Fruit fly (Drosophila melanogaster) whole organism, adult: ENCODE results near the gene Art4.

Experiments used
- CG11617 ChIP-seq: fragments of 200-800 bp; sonication (Bioruptor generic); optimal IDR thresholded peaks from 2 replicates; lab custom pipeline; 2017; ENCODE audit warnings: mild to moderate bottlenecking, missing biosample characterization, missing genetic modification reagents, missing genetic modification characterization
- CG33017 ChIP-seq: fragments of 200-800 bp; sonication (Bioruptor generic); optimal IDR thresholded peaks from 2 replicates; lab custom pipeline; 2018; ENCODE audit warnings: missing biosample characterization, mild to moderate bottlenecking, missing genetic modification characterization, moderate library complexity
- CG5204 ChIP-seq: fragments of 200-800 bp; sonication (Bioruptor generic); optimal IDR thresholded peaks from 2 replicates; lab custom pipeline; 2016; ENCODE audit warnings: missing biosample characterization, missing genetic modification characterization
- Crg-1 ChIP-seq: fragments of 200-800 bp; sonication (Bioruptor generic); optimal IDR thresholded peaks from 2 replicates; lab custom pipeline; 2016; ENCODE audit warnings: missing biosample characterization, missing genetic modification characterization
- Mnt ChIP-seq: fragments of 200-800 bp; sonication (Bioruptor generic); optimal IDR thresholded peaks from 2 replicates; lab custom pipeline; 2016; ENCODE audit warnings: missing biosample characterization, mild to moderate bottlenecking, missing genetic modification characterization
- bab1 ChIP-seq: fragments of 200-800 bp; sonication (Bioruptor generic); optimal IDR thresholded peaks from 3 replicates; lab custom pipeline; 2019; ENCODE audit warnings: missing biosample characterization, mild to moderate bottlenecking, missing genetic modification characterization, moderate library complexity
- cic ChIP-seq: fragments of 200-800 bp; sonication (Bioruptor generic); optimal IDR thresholded peaks from 2 replicates; lab custom pipeline; 2017; ENCODE audit warnings: missing biosample characterization, mild to moderate bottlenecking, missing genetic modification characterization, moderate library complexity
- cnc ChIP-seq, 2 experiments: fragments of >200 bp; optimal IDR thresholded peaks; 2 replicates each; lab custom pipeline; 2017
- kay ChIP-seq: fragments of 200-800 bp; sonication (Bioruptor generic); peaks from one replicate; lab custom pipeline; 2016; ENCODE audit warnings: missing biosample characterization, missing genetic modification characterization, borderline replicate concordance
- ovo ChIP-seq: fragments of 200-800 bp; sonication (Bioruptor generic); optimal IDR thresholded peaks from 2 replicates; lab custom pipeline; 2016; ENCODE audit warnings: missing biosample characterization, missing genetic modification characterization
- pad ChIP-seq: fragments of 200-800 bp; sonication (Bioruptor generic); optimal IDR thresholded peaks from 3 replicates; lab custom pipeline; 2017; ENCODE audit warnings: missing biosample characterization, missing genetic modification characterization, mild to moderate bottlenecking, moderate library complexity, missing genetic modification reagents

dm6 chr3R:9963179-9963905 lies 22.5 kb downstream of the Art4 start:
- TF ChIP-seq ovo (GFP tag; lab: Kevin White, UChicago), result no peak
- TF ChIP-seq cnc (optimal IDR thresholded peaks at IDR 0.05; lab: Kevin White, UChicago), result no peak
- no peak for TF ChIP-seq cic (GFP tag; lab: Kevin White, UChicago)
- TF ChIP-seq bab1 (GFP tag; lab: Kevin White, UChicago), result no peak
- TF ChIP-seq kay (GFP tag; lab: Kevin White, UChicago), result no peak
- no peak for TF ChIP-seq Crg-1 (GFP tag; lab: Kevin White, UChicago)
- no peak for TF ChIP-seq Mnt (GFP tag; lab: Kevin White, UChicago)
- no peak for TF ChIP-seq CG11617 (GFP tag; lab: Kevin White, UChicago)
- no peak for TF ChIP-seq pad
- no peak for TF ChIP-seq CG33017 (tag; lab: Kevin White, UChicago)
- no peak for TF ChIP-seq CG5204
